Worm (Caenorhabditis elegans) whole organism, late embryonic: ENCODE data around the gene H25P19.1.

ENCODE experiments used
- C08G9.2 ChIP-seq: sonication (generic microtip); optimal IDR thresholded peaks from 2 replicates; lab custom pipeline; 2016; ENCODE audit warnings: mild to moderate bottlenecking, missing genetic modification characterization, moderate library complexity, missing compliant biosample characterization
- C38D4.7 ChIP-seq: fragments of 200-800 bp; sonication (Bioruptor generic); optimal IDR thresholded peaks from 2 replicates; lab custom pipeline; 2018; ENCODE audit warnings: mild to moderate bottlenecking, missing genetic modification characterization, moderate library complexity, missing compliant biosample characterization
- K02D7.2 ChIP-seq: sonication (generic microtip); optimal IDR thresholded peaks from 2 replicates; lab custom pipeline; 2017; ENCODE audit warnings: mild to moderate bottlenecking, missing genetic modification characterization, missing compliant biosample characterization
- ahr-1 ChIP-seq: sonication (generic microtip); optimal IDR thresholded peaks from 2 replicates; lab custom pipeline; 2016; ENCODE audit warnings: missing genetic modification characterization, missing compliant biosample characterization
- ama-1 ChIP-seq: fragments of 150-350 bp; optimal IDR thresholded peaks from 2 replicates; lab custom pipeline; 2014
- ceh-14 ChIP-seq: sonication (generic microtip); optimal IDR thresholded peaks from 2 replicates; lab custom pipeline; 2016; ENCODE audit warnings: missing genotype, missing genetic modification characterization, missing compliant biosample characterization
- ceh-24 ChIP-seq: sonication (generic microtip); optimal IDR thresholded peaks from 2 replicates; lab custom pipeline; 2016; ENCODE audit warnings: mild to moderate bottlenecking, missing genetic modification characterization, missing compliant biosample characterization
- ceh-48 ChIP-seq: sonication (generic microtip); optimal IDR thresholded peaks from 2 replicates; lab custom pipeline; 2016; ENCODE audit warnings: missing genetic modification characterization, inconsistent platforms, missing compliant biosample characterization
- ceh-6 ChIP-seq: fragments of 200-800 bp; sonication (Bioruptor generic); optimal IDR thresholded peaks from 2 replicates; lab custom pipeline; 2018; ENCODE audit warnings: mild to moderate bottlenecking, missing genetic modification characterization, missing compliant biosample characterization
- dmd-4 ChIP-seq: sonication (generic microtip); optimal IDR thresholded peaks from 2 replicates; lab custom pipeline; 2016; ENCODE audit warnings: borderline replicate concordance, missing genetic modification characterization, missing compliant biosample characterization
- dve-1 ChIP-seq: sonication (generic microtip); optimal IDR thresholded peaks from 2 replicates; lab custom pipeline; 2017; ENCODE audit warnings: antibody characterized with exemption, mild to moderate bottlenecking, missing genetic modification characterization, missing compliant biosample characterization
- elt-2 ChIP-seq: sonication (generic microtip); optimal IDR thresholded peaks from 2 replicates; lab custom pipeline; 2016; ENCODE audit warnings: missing genetic modification reagents, missing genetic modification characterization, missing compliant biosample characterization
- ets-4 ChIP-seq: sonication (generic microtip); optimal IDR thresholded peaks from 2 replicates; lab custom pipeline; 2016; ENCODE audit warnings: missing genetic modification characterization, missing compliant biosample characterization
- fax-1 ChIP-seq: sonication (generic microtip); optimal IDR thresholded peaks from 2 replicates; lab custom pipeline; 2016; ENCODE audit warnings: missing genotype, missing genetic modification characterization, missing compliant biosample characterization
- fkh-6 ChIP-seq: sonication (generic microtip); optimal IDR thresholded peaks from 2 replicates; lab custom pipeline; 2016; ENCODE audit warnings: missing genetic modification characterization, missing compliant biosample characterization
- gmeb-2 ChIP-seq: sonication (generic microtip); optimal IDR thresholded peaks from 2 replicates; lab custom pipeline; 2016; ENCODE audit warnings: missing genetic modification characterization, inconsistent platforms, missing compliant biosample characterization
- hlh-13 ChIP-seq: fragments of 200-800 bp; sonication (Bioruptor generic); optimal IDR thresholded peaks from 2 replicates; lab custom pipeline; 2018; ENCODE audit warnings: mild to moderate bottlenecking, missing genetic modification characterization, missing compliant biosample characterization
- hlh-30 ChIP-seq: sonication (generic microtip); optimal IDR thresholded peaks from 2 replicates; lab custom pipeline; 2017; ENCODE audit warnings: antibody characterized with exemption, missing genetic modification characterization, missing compliant biosample characterization; ENCODE audit not compliant: insufficient read depth
- hlh-8 ChIP-seq: sonication (generic microtip); optimal IDR thresholded peaks from 2 replicates; lab custom pipeline; 2016; ENCODE audit warnings: missing genotype, missing genetic modification characterization, missing compliant biosample characterization
- lim-6 ChIP-seq: sonication (generic microtip); optimal IDR thresholded peaks from 2 replicates; lab custom pipeline; 2016; ENCODE audit warnings: missing genetic modification characterization, missing compliant biosample characterization
- madf-2 ChIP-seq: sonication (generic microtip); optimal IDR thresholded peaks from 2 replicates; lab custom pipeline; 2017; ENCODE audit warnings: missing genetic modification characterization, missing compliant biosample characterization
- mec-3 ChIP-seq: sonication (generic microtip); optimal IDR thresholded peaks from 2 replicates; lab custom pipeline; 2016; ENCODE audit warnings: borderline replicate concordance, missing genetic modification characterization, missing compliant biosample characterization
- nhr-11 ChIP-seq: fragments of 150-350 bp; optimal IDR thresholded peaks from 2 replicates; lab custom pipeline; 2014; ENCODE audit warnings: missing biosample characterization, missing genetic modification characterization
- npax-4 ChIP-seq: sonication (generic microtip); optimal IDR thresholded peaks from 2 replicates; lab custom pipeline; 2016; ENCODE audit warnings: missing genetic modification characterization, missing compliant biosample characterization
- pha-2 ChIP-seq: sonication (generic microtip); optimal IDR thresholded peaks from 2 replicates; lab custom pipeline; 2017; ENCODE audit warnings: mild to moderate bottlenecking, missing genetic modification characterization, missing compliant biosample characterization
- pha-4 ChIP-seq: fragments of 150-350 bp; optimal IDR thresholded peaks from 2 replicates; lab custom pipeline; 2018; ENCODE audit warnings: missing biosample characterization, missing genetic modification reagents, missing genetic modification characterization
- pqm-1 ChIP-seq: sonication (generic microtip); optimal IDR thresholded peaks from 2 replicates; lab custom pipeline; 2016; ENCODE audit warnings: missing genetic modification characterization, missing compliant biosample characterization
- sdc-2 ChIP-seq: sonication (generic microtip); optimal IDR thresholded peaks from 2 replicates; lab custom pipeline; 2016; ENCODE audit warnings: missing genotype, missing genetic modification characterization, missing compliant biosample characterization
- sox-2 ChIP-seq: fragments of 200-800 bp; sonication (Bioruptor generic); IDR thresholded peaks from 2 replicates; pipeline ENCODE4 v1.3.6; 2022; ENCODE audit warnings: missing genetic modification reagents, missing genetic modification characterization, missing compliant biosample characterization
- sox-4 ChIP-seq: sonication (generic microtip); optimal IDR thresholded peaks from 2 replicates; lab custom pipeline; 2017; ENCODE audit warnings: mild to moderate bottlenecking, missing genetic modification characterization, inconsistent platforms, missing compliant biosample characterization
- tbx-2 ChIP-seq: sonication (generic microtip); optimal IDR thresholded peaks from 2 replicates; lab custom pipeline; 2016; ENCODE audit warnings: missing genetic modification characterization, missing compliant biosample characterization
- tbx-7 ChIP-seq: sonication (generic microtip); optimal IDR thresholded peaks from 2 replicates; lab custom pipeline; 2016; ENCODE audit warnings: missing genotype, missing genetic modification characterization, missing compliant biosample characterization
- unc-55 ChIP-seq: sonication (generic microtip); optimal IDR thresholded peaks from 2 replicates; lab custom pipeline; 2017; ENCODE audit warnings: missing biosample characterization, missing genetic modification reagents, missing genetic modification characterization
- ztf-16 ChIP-seq: sonication (generic microtip); optimal IDR thresholded peaks from 2 replicates; lab custom pipeline; 2017; ENCODE audit warnings: missing genetic modification characterization, missing compliant biosample characterization

Gene H25P19.1

ce11 chrV:674213-674612, 13.3 kb upstream of the H25P19.1 start, which contains the start of gene sru-25:
TSS of gene sru-25 (minus strand) at chrV:674313.
- TF ChIP-seq pqm-1 (tag; lab: Kevin White, UChicago): no peak
- no peak for TF ChIP-seq ahr-1
- TF ChIP-seq fax-1 (tag; lab: Kevin White, UChicago): no peak
- TF ChIP-seq, all 69 proteins: peak for 0

ce11 chrV:676090-676489, 11.4 kb upstream of the H25P19.1 start:
- TF ChIP-seq ztf-16 (no peak), hlh-8 (tag; lab: Kevin White, UChicago) (no peak), ceh-6 (GFP tag; lab: Kevin White, UChicago) (no peak), madf-2 (tag; lab: Kevin White, UChicago) (no peak), ceh-48 (tag; lab: Kevin White, UChicago) (no peak), pha-2 (tag; lab: Kevin White, UChicago) (no peak), nhr-11 (tag; lab: Kevin White, UChicago) (no peak), lim-6 (no peak), C08G9.2 (tag; lab: Kevin White, UChicago) (no peak), dve-1 (tag; lab: Kevin White, UChicago) (no peak), unc-55 (GFP tag; lab: Kevin White, UChicago) (no peak), hlh-30 (no peak), sox-4 (tag; lab: Kevin White, UChicago) (no peak), tbx-7 (tag; lab: Kevin White, UChicago) (no peak), pha-4 (tag; lab: Kevin White, UChicago) (no peak)

- TF ChIP-seq ceh-14 (tag; lab: Kevin White, UChicago) (no peak), gmeb-2 (tag; lab: Kevin White, UChicago) (no peak), fkh-6 (tag; lab: Kevin White, UChicago) (no peak), K02D7.2 (no peak), C08G9.2 (tag; lab: Kevin White, UChicago) (no peak), tbx-7 (tag; lab: Kevin White, UChicago) (no peak), sox-2 (GFP tag; lab: Robert Waterston, UW) (no peak), tbx-2 (tag; lab: Kevin White, UChicago) (no peak), pqm-1 (tag; lab: Kevin White, UChicago) (no peak), dmd-4 (no peak), hlh-13 (GFP tag; lab: Kevin White, UChicago) (no peak), unc-55 (GFP tag; lab: Kevin White, UChicago) (no peak), mec-3 (tag; lab: Kevin White, UChicago) (no peak), ceh-24 (tag; lab: Kevin White, UChicago) (no peak)
Measured at ce11 chrV:676550-677084, 10.9 kb upstream of the H25P19.1 start, which contains the start of the genes fbxa-72 and srx-21. TSS of gene fbxa-72 (minus strand) at chrV:676753. TSS of gene srx-21 (plus strand) at chrV:677034.

- TF ChIP-seq npax-4 (no peak), ets-4 (tag; lab: Kevin White, UChicago) (no peak), C38D4.7 (GFP tag; lab: Kevin White, UChicago) (no peak), pqm-1 (tag; lab: Kevin White, UChicago) (no peak)
- TF ChIP-seq, all 69 proteins: peak for 0
Measured at ce11 chrV:679663-680062, 7.8 kb upstream of the H25P19.1 start, which contains the start of gene srx-22. TSS of gene srx-22 (plus strand) at chrV:679963.

ce11 chrV:682031-682430, 5.5 kb upstream of the H25P19.1 start, which contains the start of gene srx-23:
TSS of gene srx-23 (plus strand) at chrV:682331.
- TF ChIP-seq sox-4 (tag; lab: Kevin White, UChicago) (no peak), sdc-2 (tag; lab: Kevin White, UChicago) (no peak), elt-2 (tag; lab: Kevin White, UChicago) (no peak), npax-4 (no peak), tbx-7 (tag; lab: Kevin White, UChicago) (no peak), ama-1 (lab: Kevin White, UChicago) (no peak)
- TF ChIP-seq, all 69 proteins: peak for 0
